Fruit fly (Drosophila melanogaster): ENCODE results near the gene Cpr100A.

DNA sequence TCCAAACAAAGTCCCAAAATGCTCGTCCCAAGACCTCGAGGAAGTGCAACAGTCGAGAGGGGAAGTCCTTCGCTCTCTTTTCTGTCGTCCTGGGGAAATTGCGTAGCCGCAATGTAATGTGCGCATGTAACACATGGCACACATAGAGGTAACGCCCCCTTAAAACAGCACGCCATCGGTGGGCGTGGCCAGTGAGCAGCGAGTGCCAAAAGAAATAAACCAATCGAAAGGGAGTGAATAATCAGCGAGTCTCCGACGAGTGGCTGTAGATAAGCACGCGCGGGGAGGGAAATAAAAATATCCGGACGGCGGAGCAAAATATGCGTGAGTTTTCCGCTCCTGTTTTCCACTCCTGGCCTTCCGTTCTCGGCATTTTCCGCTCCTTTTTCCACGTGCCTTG, 41.7 kb downstream of the Cpr100A start:
- TF ChIP-seq CG8478 (optimal IDR thresholded peaks at IDR 0.05) (no peak), psq (optimal IDR thresholded peaks at IDR 0.05) (no peak), Dll (optimal IDR thresholded peaks at IDR 0.05) (no peak)

Data from whole organism.